Fruit fly (Drosophila melanogaster) whole organism, embryonic: Measurements from ENCODE around the gene Iru.

Experiments used
- CG9215 ChIP-seq: fragments of 200-800 bp; sonication (Bioruptor generic); IDR thresholded peaks from 2 replicates; pipeline ENCODE4 v1.3.6; 2022; ENCODE audit warnings: missing biosample characterization, missing genetic modification characterization
- HmgD ChIP-seq: fragments of 200-800 bp; sonication (Bioruptor generic); optimal IDR thresholded peaks from 3 replicates; lab custom pipeline; 2016; ENCODE audit warnings: missing biosample characterization, missing genetic modification characterization
- Xbp1 ChIP-seq: fragments of 200-800 bp; sonication (Bioruptor generic); optimal IDR thresholded peaks from 3 replicates; lab custom pipeline; 2016; ENCODE audit warnings: missing biosample characterization, mild to moderate bottlenecking, missing genetic modification characterization
- cato ChIP-seq: fragments of 200-800 bp; sonication (Bioruptor generic); optimal IDR thresholded peaks from 2 replicates; lab custom pipeline; 2016; ENCODE audit warnings: missing biosample characterization, missing genetic modification characterization, borderline replicate concordance
- pb ChIP-seq: fragments of 200-800 bp; sonication (Bioruptor generic); optimal IDR thresholded peaks from 3 replicates; lab custom pipeline; 2016; ENCODE audit warnings: missing biosample characterization, missing genetic modification characterization

DNA sequence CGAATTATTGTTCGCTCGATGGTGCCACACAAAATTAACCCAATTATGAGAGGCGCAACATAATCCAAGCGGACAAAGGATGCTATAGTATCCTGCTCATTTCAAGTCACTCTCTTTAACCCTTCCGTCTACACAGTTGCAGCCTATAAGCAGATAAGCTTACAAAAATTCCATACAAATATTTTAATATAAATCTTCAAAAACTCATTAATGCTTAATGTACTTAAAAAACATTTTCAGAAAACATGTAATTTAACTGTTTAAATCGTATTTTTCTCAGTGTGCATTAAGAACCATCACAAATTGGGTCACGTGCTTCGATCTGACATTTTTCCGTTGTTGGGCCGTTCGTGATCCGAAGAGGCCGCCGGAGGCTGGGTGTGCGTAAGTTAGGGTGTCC, 37.4 kb upstream of the Iru start:
- no peak for TF ChIP-seq Xbp1 (GFP tag; lab: Kevin White, UChicago)
- TF ChIP-seq pb (GFP tag; lab: Kevin White, UChicago): no peak
- no peak for TF ChIP-seq cato
- TF ChIP-seq HmgD (GFP tag; lab: Kevin White, UChicago): no peak
- no peak for TF ChIP-seq CG9215
